Worm (Caenorhabditis elegans) whole organism, late embryonic: Measurements from ENCODE around the gene lev-9.

Experiments
- C08G9.2 ChIP-seq: sonication (generic microtip); optimal IDR thresholded peaks from 2 replicates; lab custom pipeline; 2016; ENCODE audit warnings: mild to moderate bottlenecking, missing genetic modification characterization, moderate library complexity, missing compliant biosample characterization
- F13H6.1 ChIP-seq: sonication (generic microtip); optimal IDR thresholded peaks from 2 replicates; lab custom pipeline; 2016; ENCODE audit warnings: missing genetic modification characterization, missing compliant biosample characterization
- ama-1 ChIP-seq: fragments of 150-350 bp; optimal IDR thresholded peaks from 2 replicates; lab custom pipeline; 2014
- elt-4 ChIP-seq: sonication (generic microtip); optimal IDR thresholded peaks from 2 replicates; lab custom pipeline; 2016; ENCODE audit warnings: missing genetic modification characterization, missing compliant biosample characterization
- fkh-10 ChIP-seq: fragments of 150-350 bp; optimal IDR thresholded peaks from 2 replicates; lab custom pipeline; 2014; ENCODE audit warnings: missing biosample characterization, missing genetic modification reagents, missing genetic modification characterization
- lim-6 ChIP-seq: sonication (generic microtip); optimal IDR thresholded peaks from 2 replicates; lab custom pipeline; 2016; ENCODE audit warnings: missing genetic modification characterization, missing compliant biosample characterization
- nfya-1 ChIP-seq: sonication (generic microtip); optimal IDR thresholded peaks from 2 replicates; lab custom pipeline; 2017; ENCODE audit warnings: missing genetic modification characterization, mild to moderate bottlenecking, missing compliant biosample characterization, antibody characterized with exemption, moderate library complexity
- nhr-11 ChIP-seq: fragments of 150-350 bp; optimal IDR thresholded peaks from 2 replicates; lab custom pipeline; 2014; ENCODE audit warnings: missing biosample characterization, missing genetic modification characterization
- pag-3 ChIP-seq: sonication (generic microtip); optimal IDR thresholded peaks from 2 replicates; lab custom pipeline; 2016; ENCODE audit warnings: missing compliant biosample characterization, missing genetic modification characterization, borderline replicate concordance
- ref-2 ChIP-seq: sonication (generic microtip); optimal IDR thresholded peaks from 2 replicates; lab custom pipeline; 2016; ENCODE audit warnings: missing genetic modification characterization, missing compliant biosample characterization
- syd-9 ChIP-seq: sonication (generic microtip); optimal IDR thresholded peaks from 2 replicates; lab custom pipeline; 2016; ENCODE audit warnings: mild to moderate bottlenecking, missing genetic modification characterization, moderate library complexity, missing compliant biosample characterization
- unc-42 ChIP-seq: sonication (generic microtip); optimal IDR thresholded peaks from 2 replicates; lab custom pipeline; 2016; ENCODE audit warnings: missing genotype, missing genetic modification characterization, missing compliant biosample characterization

ce11 chrX:6333998-6334397 lies 42.5 kb upstream of the lev-9 start, which contains the start of gene col-171:
- TF ChIP-seq lim-6 (no peak), F13H6.1 (tag; lab: Kevin White, UChicago) (no peak), ama-1 (lab: Kevin White, UChicago) (no peak), fkh-10 (GFP tag; lab: Kevin White, UChicago) (no peak), elt-4 (tag; lab: Kevin White, UChicago) (no peak), syd-9 (no peak), ref-2 (tag; lab: Kevin White, UChicago) (no peak), nfya-1 (tag; lab: Kevin White, UChicago) (no peak), pag-3 (tag; lab: Kevin White, UChicago) (no peak), C08G9.2 (tag; lab: Kevin White, UChicago) (no peak), nhr-11 (tag; lab: Kevin White, UChicago) (no peak), unc-42 (tag; lab: Kevin White, UChicago) (no peak)
